Worm (Caenorhabditis elegans) whole organism, young adult: Measurements from ENCODE around the gene K10C2.12.
A peak's percentile ranks its signal among the peaks of the same experiment; 100 is the strongest.

Experiments
- B0261.1 ChIP-seq: sonication (generic microtip); optimal IDR thresholded peaks from 2 replicates; lab custom pipeline; 2016; ENCODE audit warnings: mild to moderate bottlenecking, missing genetic modification characterization, moderate library complexity, missing compliant biosample characterization
- C06A6.2 ChIP-seq: fragments of 200-800 bp; sonication (Bioruptor generic); conservative IDR thresholded peaks from 2 replicates; pipeline ENCODE4 v1.3.6; 2022; ENCODE audit warnings: missing genetic modification characterization, missing compliant biosample characterization
- D2030.7 ChIP-seq: fragments of 200-800 bp; sonication (Bioruptor generic); IDR thresholded peaks from 2 replicates; pipeline ENCODE4 v1.3.6; 2022; ENCODE audit warnings: missing genetic modification reagents, missing genetic modification characterization, missing compliant biosample characterization
- F10E7.11 ChIP-seq: sonication (generic microtip); optimal IDR thresholded peaks from 2 replicates; lab custom pipeline; 2017; ENCODE audit warnings: mild to moderate bottlenecking, missing genetic modification characterization, moderate library complexity, missing compliant biosample characterization
- F57A8.1 ChIP-seq: fragments of 200-800 bp; sonication (Bioruptor generic); optimal IDR thresholded peaks from 2 replicates; lab custom pipeline; 2018; ENCODE audit warnings: mild to moderate bottlenecking, missing genetic modification characterization, moderate library complexity, missing compliant biosample characterization
- K11D2.4 ChIP-seq: fragments of 200-800 bp; sonication (Bioruptor generic); IDR thresholded peaks from 2 replicates; pipeline ENCODE4 v1.3.6; 2022; ENCODE audit warnings: missing genetic modification reagents, missing genetic modification characterization, missing compliant biosample characterization
- K12H6.12 ChIP-seq: fragments of 200-800 bp; sonication (Bioruptor generic); optimal IDR thresholded peaks from 2 replicates; lab custom pipeline; 2018; ENCODE audit warnings: mild to moderate bottlenecking, missing genetic modification characterization, missing compliant biosample characterization
- T07F8.4 ChIP-seq: sonication (generic microtip); optimal IDR thresholded peaks from 2 replicates; lab custom pipeline; 2016; ENCODE audit warnings: mild to moderate bottlenecking, missing genetic modification characterization, moderate library complexity, missing compliant biosample characterization
- bed-1 ChIP-seq: fragments of 200-800 bp; sonication (Bioruptor generic); IDR thresholded peaks from 2 replicates; pipeline ENCODE4 v1.3.6; 2022; ENCODE audit warnings: missing genetic modification reagents, missing genetic modification characterization, missing compliant biosample characterization
- ccch-3 ChIP-seq: fragments of 200-800 bp; sonication (Bioruptor generic); optimal IDR thresholded peaks from 2 replicates; lab custom pipeline; 2018; ENCODE audit warnings: mild to moderate bottlenecking, missing genetic modification characterization, missing compliant biosample characterization
- cebp-2 ChIP-seq: fragments of 200-800 bp; sonication (Bioruptor generic); IDR thresholded peaks from 2 replicates; pipeline ENCODE4 v1.3.6; 2022; ENCODE audit warnings: missing genetic modification characterization, missing compliant biosample characterization
- ceh-100 ChIP-seq: fragments of 200-800 bp; sonication (Bioruptor generic); IDR thresholded peaks from 2 replicates; pipeline ENCODE4 v1.3.6; 2022; ENCODE audit warnings: missing genetic modification reagents, missing genetic modification characterization, missing compliant biosample characterization
- egl-44 ChIP-seq: fragments of 200-800 bp; sonication (Bioruptor generic); IDR thresholded peaks from 2 replicates; pipeline ENCODE4 v1.3.6; 2022; ENCODE audit warnings: missing genetic modification reagents, missing genetic modification characterization, missing compliant biosample characterization
- egrh-3 ChIP-seq: fragments of 200-800 bp; sonication (Bioruptor generic); IDR thresholded peaks from 2 replicates; pipeline ENCODE4 v1.3.6; 2022; ENCODE audit warnings: missing genetic modification reagents, missing genetic modification characterization, missing compliant biosample characterization
- hmg-1.2 ChIP-seq: fragments of 200-800 bp; sonication (Bioruptor generic); IDR thresholded peaks from 2 replicates; pipeline ENCODE4 v1.3.6; 2022; ENCODE audit warnings: missing genetic modification reagents, missing genetic modification characterization, missing compliant biosample characterization
- hrde-1 ChIP-seq: sonication (generic microtip); optimal IDR thresholded peaks from 2 replicates; lab custom pipeline; 2016; ENCODE audit warnings: missing genetic modification characterization, mild to moderate bottlenecking, missing compliant biosample characterization, moderate library complexity, missing genotype, missing genetic modification reagents, borderline replicate concordance
- lag-1 ChIP-seq: fragments of 200-800 bp; sonication (Bioruptor generic); IDR thresholded peaks from 2 replicates; pipeline ENCODE4 v1.3.6; 2022; ENCODE audit warnings: missing genetic modification reagents, missing genetic modification characterization, missing compliant biosample characterization
- let-607 ChIP-seq, 2 experiments: fragments of 200-800 bp in 1 of 2; sonication (Bioruptor generic) in 1 of 2; sonication (generic microtip) in 1 of 2; optimal IDR thresholded peaks; 2 replicates each; lab custom pipeline; 2016 to 2018; ENCODE audit warnings: mild to moderate bottlenecking in 2 of 2, missing compliant biosample characterization in 2 of 2, missing genetic modification characterization in 2 of 2, moderate library complexity in 2 of 2, missing genotype in 1 of 2
- madf-3 ChIP-seq: fragments of 200-800 bp; sonication (Bioruptor generic); IDR thresholded peaks from 2 replicates; pipeline ENCODE4 v1.3.6; 2022; ENCODE audit warnings: missing genetic modification reagents, missing genetic modification characterization, missing compliant biosample characterization
- madf-6 ChIP-seq: fragments of 200-800 bp; sonication (Bioruptor generic); IDR thresholded peaks from 2 replicates; pipeline ENCODE4 v1.3.6; 2022; ENCODE audit warnings: missing genetic modification reagents, missing genetic modification characterization, missing compliant biosample characterization
- mel-28 ChIP-seq: sonication (generic microtip); optimal IDR thresholded peaks from 2 replicates; lab custom pipeline; 2016; ENCODE audit warnings: borderline replicate concordance, mild to moderate bottlenecking, missing genetic modification characterization, missing compliant biosample characterization
- mes-4 ChIP-seq: sonication (generic microtip); optimal IDR thresholded peaks from 2 replicates; lab custom pipeline; 2016; ENCODE audit warnings: missing genotype, missing genetic modification characterization, missing compliant biosample characterization
- nhr-27 ChIP-seq: fragments of 200-800 bp; sonication (Bioruptor generic); optimal IDR thresholded peaks from 2 replicates; lab custom pipeline; 2018; ENCODE audit warnings: mild to moderate bottlenecking, missing genetic modification characterization, moderate library complexity, missing compliant biosample characterization
- pbrm-1 ChIP-seq: fragments of 200-800 bp; sonication (Bioruptor generic); IDR thresholded peaks from 2 replicates; pipeline ENCODE4 v1.3.6; 2022; ENCODE audit warnings: missing genetic modification reagents, missing genetic modification characterization, missing compliant biosample characterization
- rcor-1 ChIP-seq: fragments of 200-800 bp; sonication (Bioruptor generic); IDR thresholded peaks from 2 replicates; pipeline ENCODE4 v1.3.6; 2022; ENCODE audit warnings: missing genetic modification reagents, missing genetic modification characterization, missing compliant biosample characterization
- rpc-1 ChIP-seq, 2 experiments: fragments of 150-350 bp in 1 of 2; sonication (generic microtip) in 1 of 2; optimal IDR thresholded peaks; 2 replicates each; lab custom pipeline; 2014 to 2018; ENCODE audit warnings: missing biosample characterization in 1 of 2, missing genetic modification characterization in 1 of 2, missing genetic modification reagents in 1 of 2, missing genotype in 1 of 2
- sdz-38 ChIP-seq: sonication (generic microtip); optimal IDR thresholded peaks from 2 replicates; lab custom pipeline; 2016; ENCODE audit warnings: missing genotype, missing genetic modification characterization, missing compliant biosample characterization
- snpc-4 ChIP-seq, 5 experiments: fragments of 150-350 bp in 1 of 5; sonication (generic microtip) in 4 of 5; optimal IDR thresholded peaks; 2 replicates each; lab custom pipeline; 2014 to 2018; ENCODE audit warnings: missing genetic modification characterization in 5 of 5, missing biosample characterization in 3 of 5, antibody characterized with exemption in 2 of 5, mild to moderate bottlenecking in 2 of 5, missing compliant biosample characterization in 2 of 5, missing genotype in 2 of 5, moderate library complexity in 2 of 5, missing genetic modification reagents in 1 of 5
- tbp1 ChIP-seq: fragments of 200-800 bp; sonication (Bioruptor generic); optimal IDR thresholded peaks from 2 replicates; lab custom pipeline; 2018; ENCODE audit warnings: mild to moderate bottlenecking, missing genetic modification characterization, missing compliant biosample characterization
- unc-130 ChIP-seq: sonication (generic microtip); optimal IDR thresholded peaks from 2 replicates; lab custom pipeline; 2016; ENCODE audit warnings: missing genetic modification reagents, missing genetic modification characterization, missing compliant biosample characterization
- xnd-1 ChIP-seq: sonication (generic microtip); optimal IDR thresholded peaks from 2 replicates; lab custom pipeline; 2016; ENCODE audit warnings: missing genotype, missing genetic modification reagents, missing genetic modification characterization, missing compliant biosample characterization
- zfh-2 ChIP-seq: fragments of 200-800 bp; sonication (Bioruptor generic); conservative IDR thresholded peaks from 2 replicates; pipeline ENCODE4 v1.3.6; 2022; ENCODE audit warnings: missing genetic modification reagents, missing genetic modification characterization, missing compliant biosample characterization
- ztf-6 ChIP-seq: fragments of 200-800 bp; sonication (Bioruptor generic); IDR thresholded peaks from 2 replicates; pipeline ENCODE4 v1.3.6; 2022; ENCODE audit warnings: missing genetic modification reagents, missing genetic modification characterization, missing compliant biosample characterization

The K10C2.12 gene

DNA sequence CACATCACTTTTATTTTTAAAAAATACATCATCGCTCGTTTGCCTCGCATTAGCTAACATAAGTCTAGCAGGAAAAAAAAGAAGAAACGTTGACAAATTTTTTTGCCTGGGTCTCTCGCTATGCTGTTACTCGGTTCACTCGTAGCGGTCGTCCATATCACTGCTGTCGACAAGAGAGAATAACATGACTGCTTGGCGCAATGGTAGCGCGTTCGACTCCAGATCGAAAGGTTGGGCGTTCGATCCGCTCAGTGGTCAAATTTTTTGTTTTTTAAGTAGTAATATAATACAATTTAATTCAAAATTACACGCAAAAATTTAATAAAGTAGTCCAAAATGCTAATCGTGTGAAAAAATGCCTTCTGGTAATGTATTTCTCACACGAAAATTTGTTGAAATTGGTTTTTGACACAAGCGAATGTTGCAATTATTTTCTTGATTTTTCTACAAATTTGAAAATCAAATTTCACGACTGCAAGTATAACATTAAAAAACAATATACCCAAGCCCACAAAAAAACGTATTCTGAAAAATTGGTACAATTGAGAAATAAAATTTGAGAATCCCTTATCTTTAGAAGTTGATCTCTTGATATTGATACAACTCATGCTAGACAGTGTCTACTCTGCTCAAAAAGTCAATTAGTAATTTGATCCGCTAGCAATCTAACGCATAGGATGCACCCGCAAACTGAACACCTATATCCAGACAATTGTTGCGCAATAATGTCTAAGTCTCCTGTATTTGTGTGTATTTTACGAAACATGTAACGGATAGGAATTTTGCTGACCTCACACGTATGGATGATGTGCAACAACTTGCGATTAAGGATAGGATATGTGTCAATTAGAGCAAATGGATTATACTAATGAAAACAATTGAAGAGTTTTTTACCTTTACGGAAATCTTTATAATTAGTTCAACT lies 49.1 kb downstream of the K10C2.12 start (continued):
- peak; percentile 53 for TF ChIP-seq rcor-1
- TF ChIP-seq rpc-1 (optimal IDR thresholded peaks at IDR 0.05; lab: Kevin White, UChicago), result peak; percentile 89
- peak; percentile 95 for TF ChIP-seq rpc-1 (tag; optimal IDR thresholded peaks at IDR 0.05; lab: Kevin White, UChicago)
- TF ChIP-seq sdz-38 (tag; lab: Kevin White, UChicago), result no peak
- peak; percentile 47 for TF ChIP-seq K12H6.12 (tag; lab: Kevin White, UChicago)
- TF ChIP-seq F57A8.1 (GFP tag; lab: Kevin White, UChicago), result no peak
- peak; percentile 85 for TF ChIP-seq pbrm-1 (GFP tag; lab: Robert Waterston, UW)
- TF ChIP-seq lag-1 (GFP tag; lab: Robert Waterston, UW), result no peak
- 0 out of 2 replicates have a peak, but pooled peaks have one; percentile 26 for TF ChIP-seq K11D2.4 (GFP tag; lab: Robert Waterston, UW)
- no peak for TF ChIP-seq zfh-2 (GFP tag; lab: Robert Waterston, UW)
- peak; percentile 66 for TF ChIP-seq D2030.7
- TF ChIP-seq egl-44, result peak; percentile 78; the same call in 1 of the 2 replicates
- TF ChIP-seq egrh-3 (GFP tag; lab: Robert Waterston, UW), result no peak
- TF ChIP-seq tbp1 (GFP tag; lab: Kevin White, UChicago), result peak; percentile 97
- no peak for TF ChIP-seq hrde-1 (tag; lab: Kevin White, UChicago)
- peak; percentile 48 for TF ChIP-seq snpc-4 (GFP tag; optimal IDR thresholded peaks at IDR 0.05; lab: Kevin White, UChicago)
- peak in 3 of 4 experiments; percentile 7 to 71 (median 49) for TF ChIP-seq snpc-4 (tag; optimal IDR thresholded peaks at IDR 0.05; lab: Kevin White, UChicago)
- TF ChIP-seq F10E7.11 (tag; lab: Kevin White, UChicago), result peak; percentile 26
- TF ChIP-seq ccch-3, result no peak
- no peak for TF ChIP-seq unc-130 (GFP tag; lab: Kevin White, UChicago)
- TF ChIP-seq xnd-1 (tag; lab: Kevin White, UChicago), result no peak
- no peak for TF ChIP-seq mel-28 (tag; lab: Kevin White, UChicago)
- no peak for TF ChIP-seq ztf-6
- TF ChIP-seq madf-6 (GFP tag; lab: Robert Waterston, UW), result no peak
- no peak for TF ChIP-seq bed-1
- peak; percentile 97 for TF ChIP-seq B0261.1
- no peak for TF ChIP-seq cebp-2 (GFP tag; lab: Robert Waterston, UW)
- TF ChIP-seq ceh-100 (GFP tag; lab: Robert Waterston, UW), result peak; percentile 21; the same call in 1 of the 2 replicates
- no peak for TF ChIP-seq nhr-27
- no peak for TF ChIP-seq C06A6.2
- TF ChIP-seq madf-3, result no peak
- peak; percentile 85 for TF ChIP-seq hmg-1.2
- peak; percentile 61 for TF ChIP-seq T07F8.4 (tag; lab: Kevin White, UChicago)
- TF ChIP-seq mes-4 (tag; lab: Kevin White, UChicago), result peak; percentile 59
- TF ChIP-seq let-607 (tag; optimal IDR thresholded peaks at IDR 0.05; lab: Kevin White, UChicago), result peak; percentile 39 to 67
